Worm (Caenorhabditis elegans) whole organism, L3 larva: Measurements from ENCODE around the gene Y49F6A.5.

ENCODE experiments used
- eor-1 ChIP-seq, 2 experiments: fragments of 150-350 bp; optimal IDR thresholded peaks; 2 replicates each; lab custom pipeline; 2014 to 2018; ENCODE audit warnings: missing biosample characterization in 2 of 2, missing genetic modification characterization in 2 of 2

The Y49F6A.5 gene

ce11 chrII:3560592-3560991 lies 49.1 kb downstream of the Y49F6A.5 start, which contains the start of gene W10G11.1:
TSS of gene W10G11.1 (minus strand) at chrII:3560692.
- no peak for TF ChIP-seq eor-1 (tag; optimal IDR thresholded peaks at IDR 0.05; lab: Kevin White, UChicago)
- TF ChIP-seq, all 47 proteins: peak for 0
